Worm (Caenorhabditis elegans): ENCODE results near the gene Y39A3B.7.

- TF ChIP-seq ceh-36 (tag; optimal IDR thresholded peaks at IDR 0.05) = no peak
- no peak for TF ChIP-seq ama-1 (optimal IDR thresholded peaks at IDR 0.05)
- no peak for TF ChIP-seq ets-7 (tag; optimal IDR thresholded peaks at IDR 0.05)
- TF ChIP-seq hmbx-1 (tag; optimal IDR thresholded peaks at IDR 0.05) = no peak
- no peak for TF ChIP-seq scrt-1 (GFP tag; IDR thresholded peaks at IDR 0.05)
- TF ChIP-seq tbx-37 (GFP tag; conservative IDR thresholded peaks at IDR 0.05) = no peak
- no peak for TF ChIP-seq B0310.2 (tag; optimal IDR thresholded peaks at IDR 0.05)
Measured at ce11 chrIII:2012561-2012960, 27.8 kb upstream of the Y39A3B.7 start.

Data from whole organism, early embryonic.